Worm (Caenorhabditis elegans) whole organism, L1 larva: ENCODE results near the gene nhr-232.

Experiments used
- ama-1 ChIP-seq: fragments of 150-350 bp; optimal IDR thresholded peaks from 2 replicates; lab custom pipeline; 2014
- nhr-90 ChIP-seq: sonication (generic microtip); optimal IDR thresholded peaks from 2 replicates; lab custom pipeline; 2016; ENCODE audit warnings: mild to moderate bottlenecking, missing genetic modification characterization, missing compliant biosample characterization; ENCODE audit not compliant: poor library complexity
- sptf-1 ChIP-seq: fragments of 150-350 bp; optimal IDR thresholded peaks from 2 replicates; lab custom pipeline; 2014; ENCODE audit warnings: missing biosample characterization, missing genetic modification characterization
- unc-86 ChIP-seq: sonication (generic microtip); optimal IDR thresholded peaks from 2 replicates; lab custom pipeline; 2016; ENCODE audit warnings: missing genetic modification characterization, missing compliant biosample characterization
- ztf-11 ChIP-seq, 2 experiments: sonication (generic microtip); optimal IDR thresholded peaks; 2 replicates each; lab custom pipeline; 2016 to 2017; ENCODE audit warnings: missing genetic modification characterization in 2 of 2, missing biosample characterization in 1 of 2, missing compliant biosample characterization in 1 of 2

ce11 chrV:10247673-10248239, 8.2 kb upstream of the nhr-232 start:
- no peak for TF ChIP-seq ama-1 (lab: Kevin White, UChicago)
- no peak for TF ChIP-seq nhr-90
- TF ChIP-seq sptf-1 (tag; lab: Kevin White, UChicago) = no peak
- TF ChIP-seq unc-86 (tag; lab: Kevin White, UChicago) = no peak
- TF ChIP-seq ztf-11 (tag; optimal IDR thresholded peaks at IDR 0.05; lab: Kevin White, UChicago) = no peak
